Worm (Caenorhabditis elegans) whole organism, mixed stage, embryonic: ENCODE data around the gene col-88.

Source experiments
- M03D4.4 ChIP-seq: sonication (generic microtip); optimal IDR thresholded peaks from 2 replicates; lab custom pipeline; 2017; ENCODE audit warnings: mild to moderate bottlenecking, missing genetic modification characterization, missing compliant biosample characterization
- bed-3 ChIP-seq: fragments of 200-800 bp; sonication (Bioruptor generic); optimal IDR thresholded peaks from 3 replicates; lab custom pipeline; 2018; ENCODE audit warnings: mild to moderate bottlenecking, missing genetic modification characterization, moderate library complexity, missing compliant biosample characterization
- elt-3 ChIP-seq: fragments of 150-350 bp; optimal IDR thresholded peaks from 2 replicates; lab custom pipeline; 2014; ENCODE audit warnings: missing biosample characterization, missing genetic modification characterization
- lsy-2 ChIP-seq: fragments of 150-350 bp; optimal IDR thresholded peaks from 2 replicates; lab custom pipeline; 2014; ENCODE audit warnings: missing biosample characterization, missing genetic modification characterization
- nhr-12 ChIP-seq: fragments of 150-350 bp; optimal IDR thresholded peaks from 2 replicates; lab custom pipeline; 2014; ENCODE audit warnings: missing biosample characterization, missing genetic modification characterization
- nhr-28 ChIP-seq: fragments of 150-350 bp; optimal IDR thresholded peaks from 2 replicates; lab custom pipeline; 2014; ENCODE audit warnings: missing biosample characterization, missing genetic modification characterization
- nhr-76 ChIP-seq: sonication (generic microtip); optimal IDR thresholded peaks from 2 replicates; lab custom pipeline; 2017; ENCODE audit warnings: missing biosample characterization, missing genetic modification characterization
- snpc-4 ChIP-seq: fragments of 150-350 bp; optimal IDR thresholded peaks from 2 replicates; lab custom pipeline; 2014; ENCODE audit warnings: missing biosample characterization, missing genetic modification characterization
- unc-62 ChIP-seq: fragments of 150-350 bp; optimal IDR thresholded peaks from 2 replicates; lab custom pipeline; 2014; ENCODE audit warnings: missing biosample characterization, missing genetic modification reagents, missing genetic modification characterization
- ztf-11 ChIP-seq: fragments of 150-350 bp; optimal IDR thresholded peaks from 2 replicates; lab custom pipeline; 2014; ENCODE audit warnings: missing biosample characterization, missing genetic modification characterization

- no peak for TF ChIP-seq M03D4.4
- TF ChIP-seq ztf-11: no peak
- TF ChIP-seq bed-3: no peak
- no peak for TF ChIP-seq nhr-28
- no peak for TF ChIP-seq elt-3
- no peak for TF ChIP-seq unc-62 (GFP tag; lab: Kevin White, UChicago)
- TF ChIP-seq nhr-76: no peak
- no peak for TF ChIP-seq snpc-4 (tag; lab: Kevin White, UChicago)
- no peak for TF ChIP-seq lsy-2
- no peak for TF ChIP-seq nhr-12
Observed at ce11 chrIII:2919-3371, 37.9 kb upstream of the col-88 start, which contains the start of the genes fbxa-6, cTel54X.2 and npr-30.
